Worm (Caenorhabditis elegans): ENCODE results near the gene F29F11.20.
A peak's percentile ranks its signal among the peaks of the same experiment; 100 is the strongest.

Gene F29F11.20

ce11 chrV:10722595-10722994 is 34.9 kb downstream of the F29F11.20 start:
- TF ChIP-seq lin-35 (GFP tag; optimal IDR thresholded peaks at IDR 0.05) (peak in 1 of 2 experiments; percentile 77), efl-1 (optimal IDR thresholded peaks at IDR 0.05) (no peak), efl-1 (GFP tag; optimal IDR thresholded peaks at IDR 0.05 in 1 of 2) (peak in 1 of 2 experiments; percentile 91), mdl-1 (tag; optimal IDR thresholded peaks at IDR 0.05) (peak in 1 of 2 experiments; percentile 62), tlp-1 (tag; optimal IDR thresholded peaks at IDR 0.05) (no peak), skn-1 (tag; optimal IDR thresholded peaks at IDR 0.05) (no peak), ceh-88 (GFP tag; IDR thresholded peaks at IDR 0.05) (no peak), unc-130 (tag; optimal IDR thresholded peaks at IDR 0.05) (peak; percentile 31), snu-23 (GFP tag; optimal IDR thresholded peaks at IDR 0.05) (peak; percentile 17), tbx-2 (tag; optimal IDR thresholded peaks at IDR 0.05) (peak; percentile 13), nhr-20 (tag; optimal IDR thresholded peaks at IDR 0.05) (peak; percentile 56), elt-3 (tag; optimal IDR thresholded peaks at IDR 0.05) (peak in 1 of 6 experiments; percentile 47), ztf-4 (tag; optimal IDR thresholded peaks at IDR 0.05) (peak; percentile 43), swsn-7 (tag; optimal IDR thresholded peaks at IDR 0.05) (no peak), nhr-71 (tag; optimal IDR thresholded peaks at IDR 0.05) (peak; percentile 44), nhr-85 (tag) (peak; percentile 86), dpl-1 (GFP tag; optimal IDR thresholded peaks at IDR 0.05) (peak in 1 of 3 experiments; percentile 23), blmp-1 (tag; optimal IDR thresholded peaks at IDR 0.05) (peak; percentile 63)

- TF ChIP-seq nhr-47 (tag; optimal IDR thresholded peaks at IDR 0.05) (peak; percentile 40), nhr-71 (tag; optimal IDR thresholded peaks at IDR 0.05) (peak; percentile 57), xbp-1 (tag; optimal IDR thresholded peaks at IDR 0.05) (no peak), unc-86 (tag; optimal IDR thresholded peaks at IDR 0.05) (peak; percentile 25), zip-4 (GFP tag; optimal IDR thresholded peaks at IDR 0.05) (no peak), zag-1 (tag; optimal IDR thresholded peaks at IDR 0.05) (no peak), jun-1 (tag; optimal IDR thresholded peaks at IDR 0.05) (peak; percentile 48), mdl-1 (tag; optimal IDR thresholded peaks at IDR 0.05) (peak in 1 of 2 experiments; percentile 58), irx-1 (tag; optimal IDR thresholded peaks at IDR 0.05) (no peak), elt-3 (tag; optimal IDR thresholded peaks at IDR 0.05) (no peak), lin-14 (GFP tag; optimal IDR thresholded peaks at IDR 0.05) (peak; percentile 65), lin-35 (GFP tag; optimal IDR thresholded peaks at IDR 0.05) (peak; percentile 1 to 11), fkh-8 (tag; optimal IDR thresholded peaks at IDR 0.05) (peak; percentile 41), pqm-1 (tag; optimal IDR thresholded peaks at IDR 0.05) (no peak), lsy-2 (tag; optimal IDR thresholded peaks at IDR 0.05) (peak in 1 of 2 experiments; percentile 30), mep-1 (tag; optimal IDR thresholded peaks at IDR 0.05) (peak; percentile 4), nhr-28 (tag; optimal IDR thresholded peaks at IDR 0.05) (no peak), nhr-77 (tag; optimal IDR thresholded peaks at IDR 0.05) (peak; percentile 23), pag-3 (tag; optimal IDR thresholded peaks at IDR 0.05; ENCODE audit: borderline replicate concordance, insufficient read depth) (no peak), blmp-1 (tag; optimal IDR thresholded peaks at IDR 0.05) (peak; percentile 46), pax-3 (tag; optimal IDR thresholded peaks at IDR 0.05) (peak; percentile 38), egl-13 (tag; optimal IDR thresholded peaks at IDR 0.05) (peak; percentile 27), ama-1 (optimal IDR thresholded peaks at IDR 0.05) (no peak), fkh-10 (GFP tag; optimal IDR thresholded peaks at IDR 0.05) (no peak), skn-1 (tag; optimal IDR thresholded peaks at IDR 0.05) (peak; percentile 51), hpl-2 (GFP tag; optimal IDR thresholded peaks at IDR 0.05) (no peak), nhr-85 (tag) (peak; percentile 53)
These were observed 35.5 kb downstream of the F29F11.20 start for ce11 chrV:10723181-10723580.

ce11 chrV:10723583-10723982 is 35.9 kb downstream of the F29F11.20 start:
- TF ChIP-seq lin-13 (GFP tag; optimal IDR thresholded peaks at IDR 0.05) (no peak), mdl-1 (tag; optimal IDR thresholded peaks at IDR 0.05) (no peak), pqm-1 (tag; optimal IDR thresholded peaks at IDR 0.05) (no peak), hlh-4 (tag; optimal IDR thresholded peaks at IDR 0.05) (peak; percentile 36), jun-1 (tag; optimal IDR thresholded peaks at IDR 0.05) (no peak), ceh-82 (tag; optimal IDR thresholded peaks at IDR 0.05) (no peak), nhr-71 (tag; optimal IDR thresholded peaks at IDR 0.05) (peak; percentile 22), efl-1 (optimal IDR thresholded peaks at IDR 0.05) (no peak), efl-1 (GFP tag; optimal IDR thresholded peaks at IDR 0.05 in 1 of 2) (peak in 1 of 2 experiments; percentile 49)

All from whole organism, L1 larva.